Worm (Caenorhabditis elegans): ENCODE measurements around the gene tbc-2.

- TF ChIP-seq nhr-6 (tag; optimal IDR thresholded peaks at IDR 0.05) (no peak), nhr-28 (tag; optimal IDR thresholded peaks at IDR 0.05) (no peak), unc-130 (GFP tag; optimal IDR thresholded peaks at IDR 0.05) (no peak)
These were observed 49.9 kb downstream of the tbc-2 start for ce11 chrII:5777372-5777771.
